Fruit fly (Drosophila melanogaster) whole organism, embryonic: ENCODE results near the gene loaf.

Source experiments
- ATbp ChIP-seq: fragments of 200-800 bp; sonication (Bioruptor generic); optimal IDR thresholded peaks from 2 replicates; lab custom pipeline; 2017; ENCODE audit warnings: missing biosample characterization, mild to moderate bottlenecking, missing genetic modification characterization, missing genetic modification reagents
- Ada2b ChIP-seq: fragments of 200-800 bp; sonication (Bioruptor generic); IDR thresholded peaks from 2 replicates; pipeline ENCODE4 v1.3.6; 2022; ENCODE audit warnings: missing biosample characterization, missing genetic modification characterization
- Bgb ChIP-seq: fragments of 200-800 bp; sonication (Bioruptor generic); IDR thresholded peaks from 2 replicates; pipeline ENCODE4 v1.3.6; 2022; ENCODE audit warnings: missing biosample characterization, missing genetic modification characterization; ENCODE audit not compliant: partially characterized antibody
- CG11247 ChIP-seq: fragments of 200-800 bp; sonication (Bioruptor generic); IDR thresholded peaks from 2 replicates; pipeline ENCODE4 v1.3.6; 2022; ENCODE audit warnings: missing biosample characterization, missing genetic modification characterization
- CG11695 ChIP-seq: fragments of 200-800 bp; sonication (Bioruptor generic); IDR thresholded peaks from 3 replicates; pipeline ENCODE4 v1.3.6; 2022; ENCODE audit warnings: missing biosample characterization, missing genetic modification characterization
- CG12659 ChIP-seq: fragments of 200-800 bp; sonication (Bioruptor generic); optimal IDR thresholded peaks from 3 replicates; lab custom pipeline; 2017; ENCODE audit warnings: mild to moderate bottlenecking, missing biosample characterization, missing genetic modification reagents, missing genetic modification characterization
- CG12744 ChIP-seq: fragments of 200-800 bp; sonication (Bioruptor generic); optimal IDR thresholded peaks from 2 replicates; lab custom pipeline; 2016; ENCODE audit warnings: missing biosample characterization, missing genetic modification characterization
- CG13287 ChIP-seq: fragments of 200-800 bp; sonication (Bioruptor generic); IDR thresholded peaks from 2 replicates; pipeline ENCODE4 v1.3.6; 2022; ENCODE audit warnings: missing biosample characterization, missing genetic modification characterization; ENCODE audit not compliant: partially characterized antibody
- CG13424 ChIP-seq: fragments of 200-800 bp; sonication (Bioruptor generic); optimal IDR thresholded peaks from 2 replicates; lab custom pipeline; 2019; ENCODE audit warnings: missing biosample characterization, mild to moderate bottlenecking, missing genetic modification characterization, moderate library complexity
- CG13624 ChIP-seq: fragments of 200-800 bp; sonication (Bioruptor generic); optimal IDR thresholded peaks from 2 replicates; lab custom pipeline; 2016; ENCODE audit warnings: missing biosample characterization, missing genetic modification characterization
- CG18764 ChIP-seq: fragments of 200-800 bp; sonication (Bioruptor generic); optimal IDR thresholded peaks from 3 replicates; lab custom pipeline; 2016; ENCODE audit warnings: missing biosample characterization, missing genetic modification characterization
- CG2712 ChIP-seq: fragments of 200-800 bp; optimal IDR thresholded peaks from 3 replicates; lab custom pipeline; 2019; ENCODE audit warnings: missing biosample characterization, mild to moderate bottlenecking, missing genetic modification characterization, moderate library complexity
- CG3995 ChIP-seq: fragments of 200-800 bp; sonication (Bioruptor generic); optimal IDR thresholded peaks from 3 replicates; lab custom pipeline; 2016; ENCODE audit warnings: missing biosample characterization, missing genetic modification characterization
- CG4730 ChIP-seq: fragments of 200-800 bp; sonication (Bioruptor generic); IDR thresholded peaks from 2 replicates; pipeline ENCODE4 v1.3.6; 2022; ENCODE audit warnings: missing biosample characterization, missing genetic modification characterization
- CG6654 ChIP-seq: fragments of 200-800 bp; sonication (Bioruptor generic); optimal IDR thresholded peaks from 2 replicates; lab custom pipeline; 2017; ENCODE audit warnings: missing biosample characterization, mild to moderate bottlenecking, missing genetic modification characterization
- CG7357 ChIP-seq: fragments of 200-800 bp; sonication (Bioruptor generic); IDR thresholded peaks from 3 replicates; pipeline ENCODE4 v1.3.6; 2022; ENCODE audit warnings: missing biosample characterization, missing genetic modification characterization
- CG7928 ChIP-seq: fragments of 200-800 bp; sonication (Bioruptor generic); optimal IDR thresholded peaks from 2 replicates; lab custom pipeline; 2017; ENCODE audit warnings: missing biosample characterization, mild to moderate bottlenecking, missing genetic modification characterization
- CG8290 ChIP-seq, 3 experiments: fragments of 200-800 bp; sonication (Bioruptor generic); optimal IDR thresholded peaks; 2 replicates each; lab custom pipeline; 2016 to 2019; ENCODE audit warnings: missing biosample characterization in 3 of 3, missing genetic modification characterization in 3 of 3, mild to moderate bottlenecking in 2 of 3, moderate library complexity in 1 of 3
- CG8388 ChIP-seq: fragments of 200-800 bp; sonication (Bioruptor generic); optimal IDR thresholded peaks from 2 replicates; lab custom pipeline; 2019; ENCODE audit warnings: missing biosample characterization, mild to moderate bottlenecking, missing genetic modification characterization, moderate library complexity
- CG8944 ChIP-seq: fragments of 200-800 bp; sonication (Bioruptor generic); optimal IDR thresholded peaks from 3 replicates; lab custom pipeline; 2016; ENCODE audit warnings: missing biosample characterization, missing genetic modification characterization
- D ChIP-seq, 2 experiments: fragments of 200-800 bp in 1 of 2; fragments of >200 bp in 1 of 2; sonication (Bioruptor generic) in 1 of 2; optimal IDR thresholded peaks; 2 replicates in 1 of 2; 3 replicates in 1 of 2; lab custom pipeline; 2017; ENCODE audit warnings: mild to moderate bottlenecking in 1 of 2, missing biosample characterization in 1 of 2, missing genetic modification characterization in 1 of 2, missing genetic modification reagents in 1 of 2
- Dek ChIP-seq: fragments of 200-800 bp; sonication (Bioruptor generic); optimal IDR thresholded peaks from 3 replicates; lab custom pipeline; 2019; ENCODE audit warnings: missing biosample characterization, mild to moderate bottlenecking, missing genetic modification characterization, moderate library complexity
- Dfd ChIP-seq, 2 experiments: fragments of >200 bp; optimal IDR thresholded peaks; 2 replicates each; lab custom pipeline; 2017; ENCODE audit warnings: missing biosample characterization in 2 of 2, missing genetic modification characterization in 2 of 2
- Dp ChIP-seq: fragments of 200-800 bp; sonication (Bioruptor generic); optimal IDR thresholded peaks from 2 replicates; lab custom pipeline; 2018; ENCODE audit warnings: missing biosample characterization, mild to moderate bottlenecking, missing genetic modification characterization, moderate library complexity
- ERR ChIP-seq: fragments of 200-800 bp; sonication (Bioruptor generic); optimal IDR thresholded peaks from 2 replicates; lab custom pipeline; 2016; ENCODE audit warnings: missing biosample characterization, missing genetic modification characterization
- Eip74EF ChIP-seq, 2 experiments: fragments of 200-800 bp in 1 of 2; fragments of >200 bp in 1 of 2; sonication (Bioruptor generic) in 1 of 2; optimal IDR thresholded peaks; 2 replicates each; lab custom pipeline; 2017 to 2019; ENCODE audit warnings: missing biosample characterization in 2 of 2, missing genetic modification characterization in 2 of 2, mild to moderate bottlenecking in 1 of 2, moderate library complexity in 1 of 2
- Ets65A ChIP-seq: fragments of 200-800 bp; sonication (Bioruptor generic); peaks from one replicate; lab custom pipeline; 2016; ENCODE audit warnings: missing biosample characterization, missing genetic modification characterization
- HLH4C ChIP-seq: fragments of 200-800 bp; sonication (Bioruptor generic); IDR thresholded peaks from 3 replicates; pipeline ENCODE4 v1.3.6; 2022; ENCODE audit warnings: missing biosample characterization, missing genetic modification characterization; ENCODE audit not compliant: partially characterized antibody
- HLH54F ChIP-seq: fragments of 200-800 bp; sonication (Bioruptor generic); optimal IDR thresholded peaks from 3 replicates; lab custom pipeline; 2016; ENCODE audit warnings: missing biosample characterization, missing genetic modification characterization
- Hmr ChIP-seq: fragments of 200-800 bp; sonication (Bioruptor generic); optimal IDR thresholded peaks from 3 replicates; lab custom pipeline; 2017; ENCODE audit warnings: mild to moderate bottlenecking, missing biosample characterization, missing genetic modification reagents, missing genetic modification characterization
- Lim3 ChIP-seq: fragments of 200-800 bp; sonication (Bioruptor generic); IDR thresholded peaks from 2 replicates; pipeline ENCODE4 v1.3.6; 2022; ENCODE audit warnings: missing biosample characterization, missing genetic modification characterization
- Med ChIP-seq: fragments of 200-800 bp; sonication (Bioruptor generic); peaks from one replicate; lab custom pipeline; 2016; ENCODE audit warnings: missing biosample characterization, missing genetic modification characterization, mild to moderate bottlenecking, inconsistent platforms, moderate library complexity
- Six4 ChIP-seq: fragments of 200-800 bp; sonication (Bioruptor generic); optimal IDR thresholded peaks from 2 replicates; lab custom pipeline; 2016; ENCODE audit warnings: missing biosample characterization, missing genetic modification characterization
- YL-1 ChIP-seq: fragments of 200-800 bp; sonication (Bioruptor generic); optimal IDR thresholded peaks from 3 replicates; lab custom pipeline; 2017; ENCODE audit warnings: missing biosample characterization, mild to moderate bottlenecking, missing genetic modification characterization
- chinmo ChIP-seq: fragments of 200-800 bp; sonication (Bioruptor generic); IDR thresholded peaks from 4 replicates; pipeline ENCODE4 v1.3.6; 2022; ENCODE audit warnings: missing biosample characterization, missing genetic modification characterization; ENCODE audit not compliant: partially characterized antibody
- crol ChIP-seq: fragments of 200-800 bp; sonication (Bioruptor generic); IDR thresholded peaks from 2 replicates; pipeline ENCODE4 v1.3.6; 2022; ENCODE audit warnings: missing biosample characterization, missing genetic modification characterization
- dan ChIP-seq: fragments of 200-800 bp; sonication (Bioruptor generic); IDR thresholded peaks from 2 replicates; pipeline ENCODE4 v1.3.6; 2022; ENCODE audit warnings: missing biosample characterization, missing genetic modification characterization
- eyg ChIP-seq: fragments of 200-800 bp; sonication (Bioruptor generic); optimal IDR thresholded peaks from 3 replicates; lab custom pipeline; 2016; ENCODE audit warnings: missing biosample characterization, missing genetic modification characterization
- fd64A ChIP-seq: fragments of 200-800 bp; sonication (Bioruptor generic); optimal IDR thresholded peaks from 3 replicates; lab custom pipeline; 2018; ENCODE audit warnings: missing biosample characterization, mild to moderate bottlenecking, missing genetic modification characterization
- gce ChIP-seq: fragments of 200-800 bp; sonication (Bioruptor generic); IDR thresholded peaks from 3 replicates; pipeline ENCODE4 v1.3.6; 2022; ENCODE audit warnings: missing biosample characterization, missing genetic modification characterization
- hkb ChIP-seq, 2 experiments: fragments of 200-800 bp in 1 of 2; fragments of >200 bp in 1 of 2; sonication (Bioruptor generic) in 1 of 2; IDR thresholded peaks in 1 of 2; optimal IDR thresholded peaks in 1 of 2; 2 replicates each; pipeline versions ENCODE4 v1.3.6 to Lab custom; 2017 to 2022; ENCODE audit warnings: missing biosample characterization in 1 of 2, missing genetic modification characterization in 1 of 2
- klu ChIP-seq: fragments of 200-800 bp; sonication (Bioruptor generic); IDR thresholded peaks from 2 replicates; pipeline ENCODE4 v1.3.6; 2022; ENCODE audit warnings: missing biosample characterization, missing genetic modification characterization
- lov ChIP-seq, 2 experiments: fragments of 200-800 bp in 1 of 2; fragments of >200 bp in 1 of 2; sonication (Bioruptor generic) in 1 of 2; IDR thresholded peaks in 1 of 2; optimal IDR thresholded peaks in 1 of 2; 2 replicates in 1 of 2; 3 replicates in 1 of 2; pipeline versions ENCODE4 v1.3.6 to Lab custom; 2017 to 2022; ENCODE audit warnings: missing biosample characterization in 1 of 2, missing genetic modification characterization in 1 of 2
- pan ChIP-seq, 4 experiments: fragments of >200 bp in 3 of 4; fragments of 200-800 bp in 1 of 4; sonication (Bioruptor generic) in 1 of 4; optimal IDR thresholded peaks in 3 of 4; IDR thresholded peaks in 1 of 4; 2 replicates each; pipeline versions ENCODE4 v1.3.6 to Lab custom; 2017 to 2022; ENCODE audit warnings: missing biosample characterization in 2 of 4, missing genetic modification characterization in 2 of 4, mixed read lengths in 1 of 4
- sna ChIP-seq: fragments of 200-800 bp; sonication (Bioruptor generic); IDR thresholded peaks from 2 replicates; pipeline ENCODE4 v1.3.6; 2022; ENCODE audit warnings: missing biosample characterization, missing genetic modification characterization; ENCODE audit not compliant: partially characterized antibody
- tap ChIP-seq: fragments of 200-800 bp; optimal IDR thresholded peaks from 3 replicates; lab custom pipeline; 2019; ENCODE audit warnings: missing biosample characterization, mild to moderate bottlenecking, missing genetic modification characterization, moderate library complexity
- trh ChIP-seq: fragments of 200-800 bp; sonication (Bioruptor generic); optimal IDR thresholded peaks from 2 replicates; lab custom pipeline; 2016; ENCODE audit warnings: missing biosample characterization, missing genetic modification characterization
- tx ChIP-seq: fragments of 200-800 bp; sonication (Bioruptor generic); optimal IDR thresholded peaks from 2 replicates; lab custom pipeline; 2016; ENCODE audit warnings: missing biosample characterization, missing genetic modification characterization

loaf gene

DNA sequence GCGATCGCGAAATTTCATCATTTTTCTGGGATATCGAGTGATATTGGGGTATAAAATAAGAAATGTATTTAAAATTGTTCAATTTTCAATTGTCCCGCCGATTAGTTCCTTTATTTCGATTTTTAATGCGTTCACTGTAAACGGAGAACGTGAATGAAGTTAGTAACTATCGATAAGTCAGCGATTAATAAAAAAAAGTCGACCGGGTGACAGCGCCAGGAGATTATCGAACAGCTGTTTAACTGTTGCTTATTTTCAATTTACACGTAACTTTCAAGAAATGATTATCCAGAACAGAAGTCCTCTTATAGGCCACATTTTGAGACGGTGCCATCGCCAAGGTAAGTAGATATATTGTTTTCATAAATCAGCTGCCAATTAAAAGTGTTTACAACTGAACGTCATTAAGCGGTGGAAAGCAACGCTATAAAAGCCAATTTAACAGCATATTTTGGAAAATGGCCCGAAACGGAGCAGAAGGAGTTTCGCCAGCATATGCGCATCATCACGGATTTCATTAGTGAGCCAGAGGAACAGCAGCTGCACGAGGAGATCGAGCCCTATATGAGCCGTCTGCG is 49.3 kb upstream of the loaf start, which contains the start of gene CG14130 (continued):
- TF ChIP-seq fd64A (no peak), CG11247 (GFP tag; lab: Robert Waterston, UW) (no peak), Dek (tag; lab: Kevin White, UChicago) (no peak), hkb (optimal IDR thresholded peaks at IDR 0.05; lab: Kevin White, UChicago) (no peak), hkb (GFP tag; IDR thresholded peaks at IDR 0.05; lab: Robert Waterston, UW) (no peak), CG18764 (GFP tag; lab: Kevin White, UChicago) (no peak), HLH54F (GFP tag; lab: Kevin White, UChicago) (no peak), CG13287 (GFP tag; lab: Robert Waterston, UW) (peak; percentile 98), eyg (GFP tag; lab: Kevin White, UChicago) (no peak), CG6654 (GFP tag; lab: Kevin White, UChicago) (no peak), Med (peak; percentile 75), Bgb (GFP tag; lab: Robert Waterston, UW) (peak; percentile 95), Dp (GFP tag; lab: Kevin White, UChicago) (peak; percentile 96), CG3995 (GFP tag; lab: Kevin White, UChicago) (peak; percentile 98), gce (GFP tag; lab: Robert Waterston, UW) (no peak), CG13624 (GFP tag; lab: Kevin White, UChicago) (no peak), CG12659 (GFP tag; lab: Kevin White, UChicago) (peak; percentile 39), CG8944 (no peak), CG11695 (GFP tag; lab: Robert Waterston, UW) (no peak), HLH4C (GFP tag; lab: Robert Waterston, UW) (peak; percentile 96), chinmo (GFP tag; lab: Robert Waterston, UW) (peak; percentile 92), YL-1 (GFP tag; lab: Kevin White, UChicago) (peak; percentile 6), tx (GFP tag; lab: Kevin White, UChicago) (no peak), ATbp (no peak), CG8388 (GFP tag; lab: Kevin White, UChicago) (no peak), trh (GFP tag; lab: Kevin White, UChicago) (no peak), pan (optimal IDR thresholded peaks at IDR 0.05; lab: Kevin White, UChicago) (no peak), pan (GFP tag; optimal IDR thresholded peaks at IDR 0.05 in 1 of 2, IDR thresholded peaks at IDR 0.05 in 1 of 2) (no peak), Six4 (GFP tag; lab: Kevin White, UChicago) (no peak), Lim3 (GFP tag; lab: Robert Waterston, UW) (no peak), Ets65A (GFP tag; lab: Kevin White, UChicago) (no peak), Hmr (no peak), Dfd (GFP tag; optimal IDR thresholded peaks at IDR 0.05; lab: Kevin White, UChicago) (no peak), tap (no peak), CG4730 (no peak), CG8290 (GFP tag; optimal IDR thresholded peaks at IDR 0.05; lab: Kevin White, UChicago) (no peak), CG8290 (tag; optimal IDR thresholded peaks at IDR 0.05; lab: Kevin White, UChicago) (no peak), sna (GFP tag; lab: Robert Waterston, UW) (peak; percentile 96), Eip74EF (GFP tag; optimal IDR thresholded peaks at IDR 0.05; lab: Kevin White, UChicago) (no peak), D (optimal IDR thresholded peaks at IDR 0.05; lab: Kevin White, UChicago) (no peak), D (GFP tag; optimal IDR thresholded peaks at IDR 0.05; lab: Kevin White, UChicago) (no peak), klu (GFP tag; lab: Robert Waterston, UW) (no peak), CG12744 (GFP tag; lab: Kevin White, UChicago) (no peak), CG13424 (tag; lab: Kevin White, UChicago) (no peak), lov (optimal IDR thresholded peaks at IDR 0.05; lab: Kevin White, UChicago) (no peak), lov (GFP tag; IDR thresholded peaks at IDR 0.05; lab: Robert Waterston, UW) (no peak), Ada2b (GFP tag; lab: Robert Waterston, UW) (no peak), CG7357 (GFP tag; lab: Robert Waterston, UW) (no peak), ERR (GFP tag; lab: Kevin White, UChicago) (no peak), crol (GFP tag; lab: Robert Waterston, UW) (no peak), dan (GFP tag; lab: Robert Waterston, UW) (no peak), CG2712 (tag; lab: Kevin White, UChicago) (no peak), CG7928 (no peak)
